Fruit fly (Drosophila melanogaster): ENCODE data around the gene Dhc16F.

The Dhc16F gene

dm6 chrX:18014601-18015000, 49.7 kb upstream of the Dhc16F start (continued):
- no peak for TF ChIP-seq fd85E (GFP tag; optimal IDR thresholded peaks at IDR 0.05)
- TF ChIP-seq Lpt (GFP tag; optimal IDR thresholded peaks at IDR 0.05), result peak; percentile 57
- TF ChIP-seq CG6808 (GFP tag; optimal IDR thresholded peaks at IDR 0.05), result no peak
- TF ChIP-seq CG8319 (GFP tag; optimal IDR thresholded peaks at IDR 0.05), result no peak

- TF ChIP-seq Smox (GFP tag; optimal IDR thresholded peaks at IDR 0.05) (no peak), Hr39 (GFP tag; optimal IDR thresholded peaks at IDR 0.05) (no peak), CG3032 (tag; optimal IDR thresholded peaks at IDR 0.05) (no peak), CG32006 (GFP tag; optimal IDR thresholded peaks at IDR 0.05) (no peak), Gug (GFP tag; IDR thresholded peaks at IDR 0.05) (no peak), Lpt (GFP tag; optimal IDR thresholded peaks at IDR 0.05) (no peak), CG8119 (GFP tag; IDR thresholded peaks at IDR 0.05) (no peak), Ets21C (GFP tag; optimal IDR thresholded peaks at IDR 0.05) (no peak), CG34406 (GFP tag; optimal IDR thresholded peaks at IDR 0.05) (no peak), CG6808 (GFP tag; optimal IDR thresholded peaks at IDR 0.05) (no peak), CG11762 (GFP tag; optimal IDR thresholded peaks at IDR 0.05; ENCODE audit: insufficient read depth) (no peak), esn (GFP tag; optimal IDR thresholded peaks at IDR 0.05) (no peak), dac (GFP tag; optimal IDR thresholded peaks at IDR 0.05) (no peak), CG6276 (GFP tag; optimal IDR thresholded peaks at IDR 0.05) (no peak), CG6792 (GFP tag; optimal IDR thresholded peaks at IDR 0.05) (no peak), CG10631 (GFP tag; optimal IDR thresholded peaks at IDR 0.05) (no peak), Hr38 (GFP tag; optimal IDR thresholded peaks at IDR 0.05) (no peak)
Observed at dm6 chrX:18018437-18019100, 45.7 kb upstream of the Dhc16F start.

dm6 chrX:18023615-18024163, 40.6 kb upstream of the Dhc16F start, which contains the start of gene CG6867:
CG6867 (plus strand) TSS chrX:18023870.
- no peak for TF ChIP-seq achi (GFP tag; optimal IDR thresholded peaks at IDR 0.05)
- TF ChIP-seq CG10631 (GFP tag; optimal IDR thresholded peaks at IDR 0.05), result no peak
- TF ChIP-seq pdm3 (GFP tag; optimal IDR thresholded peaks at IDR 0.05), result no peak
- peak; percentile 11 for TF ChIP-seq Eip78C (GFP tag)
- TF ChIP-seq CG15336 (GFP tag; IDR thresholded peaks at IDR 0.05), result peak; percentile 26; the same call in 1 of the 2 replicates
- no peak for TF ChIP-seq CG6792 (GFP tag; optimal IDR thresholded peaks at IDR 0.05)
- no peak for TF ChIP-seq fd59A (GFP tag; optimal IDR thresholded peaks at IDR 0.05)
- no peak for TF ChIP-seq CG11762 (GFP tag; optimal IDR thresholded peaks at IDR 0.05; ENCODE audit: insufficient read depth)
- no peak for TF ChIP-seq Eip75B (GFP tag; optimal IDR thresholded peaks at IDR 0.05)

dm6 chrX:18043691-18044090, 20.6 kb upstream of the Dhc16F start, which contains the start of gene CG15373:
CG15373 (plus strand) TSS chrX:18043991.
- no peak for TF ChIP-seq Blimp-1 (GFP tag; optimal IDR thresholded peaks at IDR 0.05)
- TF ChIP-seq CG4318 (GFP tag; optimal IDR thresholded peaks at IDR 0.05), result no peak
- TF ChIP-seq Sox15 (GFP tag; optimal IDR thresholded peaks at IDR 0.05), result no peak
- TF ChIP-seq CG3032 (tag; optimal IDR thresholded peaks at IDR 0.05), result no peak
- no peak for TF ChIP-seq dsx (GFP tag; optimal IDR thresholded peaks at IDR 0.05; ENCODE audit: poor library complexity, severe bottlenecking)
- TF ChIP-seq CG10631 (GFP tag; optimal IDR thresholded peaks at IDR 0.05), result no peak
- TF ChIP-seq CG11902 (GFP tag; optimal IDR thresholded peaks at IDR 0.05), result no peak
- no peak for TF ChIP-seq fd85E (GFP tag; optimal IDR thresholded peaks at IDR 0.05)
- no peak for TF ChIP-seq pdm3 (GFP tag; optimal IDR thresholded peaks at IDR 0.05)
- no peak for TF ChIP-seq CG8319 (GFP tag; optimal IDR thresholded peaks at IDR 0.05)
- TF ChIP-seq Gug (GFP tag; IDR thresholded peaks at IDR 0.05), result no peak

- no peak for TF ChIP-seq CG1621 (tag; optimal IDR thresholded peaks at IDR 0.05)
- TF ChIP-seq lz (GFP tag; optimal IDR thresholded peaks at IDR 0.05), result no peak
- TF ChIP-seq fd85E (GFP tag; optimal IDR thresholded peaks at IDR 0.05), result no peak
- TF ChIP-seq CG8319 (GFP tag; optimal IDR thresholded peaks at IDR 0.05), result no peak
- no peak for TF ChIP-seq Sox102F (GFP tag; optimal IDR thresholded peaks at IDR 0.05)
- no peak for TF ChIP-seq Lpt (GFP tag; optimal IDR thresholded peaks at IDR 0.05)
Observed at dm6 chrX:18052135-18052534, 12.1 kb upstream of the Dhc16F start.
